Worm (Caenorhabditis elegans): Measurements from ENCODE around the gene nhr-149.

DNA sequence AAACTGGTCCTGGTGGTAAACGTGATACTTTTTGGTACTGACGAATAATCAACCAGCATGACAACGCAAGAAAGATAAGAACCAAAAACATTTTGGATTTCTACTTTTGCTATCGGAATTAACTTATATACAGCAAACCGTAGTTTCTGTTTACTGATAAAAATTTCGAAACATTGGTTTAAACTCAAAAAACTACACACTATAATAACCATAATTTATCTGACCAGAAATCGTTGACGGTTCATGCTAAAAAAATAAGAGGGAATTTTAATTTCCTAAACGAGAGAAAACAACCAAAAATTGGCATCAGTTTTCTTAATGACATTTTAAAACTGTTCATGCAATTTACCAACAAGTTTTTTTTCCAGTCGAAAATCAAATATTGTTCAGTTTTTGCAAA lies 12.2 kb upstream of the nhr-149 start, which contains the start of gene cyp-35A1:
- TF ChIP-seq unc-130 (GFP tag; optimal IDR thresholded peaks at IDR 0.05) = no peak
- TF ChIP-seq ztf-25 (GFP tag; IDR thresholded peaks at IDR 0.05) = no peak
